Fruit fly (Drosophila melanogaster): ENCODE data around the gene dbr.
A peak's percentile ranks its signal among the peaks of the same experiment; 100 is the strongest.

dbr gene

DNA sequence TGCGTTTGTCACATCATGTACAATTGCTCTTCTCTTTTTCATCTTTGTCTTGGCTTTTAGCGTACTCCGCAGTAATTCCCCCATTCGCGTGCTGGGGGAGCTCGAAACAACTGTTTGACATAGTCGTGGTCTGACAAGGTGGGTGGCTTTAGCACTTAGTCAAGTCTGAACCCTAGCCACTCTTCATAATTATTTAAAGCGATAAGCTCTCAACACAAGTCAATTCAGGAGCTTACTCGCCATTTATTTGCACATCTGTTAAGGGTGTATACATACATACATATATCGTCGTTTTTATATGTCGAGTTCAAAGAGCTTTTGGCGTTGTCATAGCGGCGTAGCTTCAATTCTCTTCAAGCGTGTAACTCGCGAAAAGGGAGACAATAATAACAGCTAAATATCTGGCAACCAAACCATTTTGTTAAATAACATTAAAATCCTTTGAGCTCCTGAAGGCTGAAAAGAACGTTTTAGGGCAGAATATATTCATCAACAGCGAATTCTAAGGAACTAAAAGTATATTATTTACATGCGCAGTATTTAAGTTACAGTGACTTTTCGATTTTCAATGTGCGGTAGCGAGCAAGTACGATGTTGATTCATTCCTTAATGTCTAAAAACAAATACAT, 7.6 kb downstream of the dbr start:
- TF ChIP-seq CG9705 (GFP tag; optimal IDR thresholded peaks at IDR 0.05) (no peak), Hnf4 (GFP tag; optimal IDR thresholded peaks at IDR 0.05) (peak; percentile 4), Rel (GFP tag; optimal IDR thresholded peaks at IDR 0.05) (peak; percentile 55), Rel (tag; optimal IDR thresholded peaks at IDR 0.05) (peak; percentile 81), jim (GFP tag; optimal IDR thresholded peaks at IDR 0.05) (no peak)

DNA sequence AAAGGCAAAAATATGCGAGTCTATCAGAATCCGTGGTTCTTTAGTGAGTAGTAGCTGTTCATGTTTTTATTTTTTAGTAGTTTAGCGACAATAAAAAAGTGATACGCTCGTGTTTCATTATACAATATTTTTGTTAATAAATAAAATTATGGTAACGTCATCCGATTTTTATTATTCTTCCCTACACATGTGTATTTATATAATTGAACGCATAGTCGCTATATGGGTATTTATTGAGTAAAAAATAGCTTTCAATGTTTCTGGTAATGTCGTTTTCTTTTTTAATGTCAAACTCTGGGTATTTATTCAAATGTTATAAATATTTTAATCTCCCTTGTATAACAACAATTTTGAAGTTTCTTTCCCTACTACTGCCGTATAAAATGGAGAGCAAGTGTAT, 9.8 kb downstream of the dbr start, which contains the start of gene CG11374:
Gene CG11374 (plus strand): TSS at position 301 of the 400 bp plus-strand sequence.
- no peak for TF ChIP-seq Mio (GFP tag; optimal IDR thresholded peaks at IDR 0.05)

- TF ChIP-seq tai (GFP tag; optimal IDR thresholded peaks at IDR 0.05): no peak
- TF ChIP-seq Dfd (GFP tag; optimal IDR thresholded peaks at IDR 0.05): no peak
- TF ChIP-seq rgr (GFP tag; optimal IDR thresholded peaks at IDR 0.05): no peak
- TF ChIP-seq HLH106 (tag; optimal IDR thresholded peaks at IDR 0.05): no peak
- no peak for TF ChIP-seq woc (GFP tag; optimal IDR thresholded peaks at IDR 0.05)
- no peak for TF ChIP-seq fru (GFP tag; optimal IDR thresholded peaks at IDR 0.05)
- TF ChIP-seq Jra (GFP tag; optimal IDR thresholded peaks at IDR 0.05): no peak
- TF ChIP-seq Hr78 (GFP tag; optimal IDR thresholded peaks at IDR 0.05): no peak
- no peak for TF ChIP-seq ey (GFP tag; optimal IDR thresholded peaks at IDR 0.05)
- TF ChIP-seq Dif (GFP tag; optimal IDR thresholded peaks at IDR 0.05; ENCODE audit: partially characterized antibody): no peak
- no peak for TF ChIP-seq CG9705 (GFP tag; optimal IDR thresholded peaks at IDR 0.05)
- TF ChIP-seq Sp1 (GFP tag; optimal IDR thresholded peaks at IDR 0.05): no peak
- TF ChIP-seq pan (optimal IDR thresholded peaks at IDR 0.05): no peak
- no peak for TF ChIP-seq br (GFP tag; optimal IDR thresholded peaks at IDR 0.05)
- TF ChIP-seq dl (GFP tag; optimal IDR thresholded peaks at IDR 0.05; ENCODE audit: insufficient read depth in 1 of 2, partially characterized antibody in 2 of 2): no peak
- TF ChIP-seq Hnf4 (GFP tag; optimal IDR thresholded peaks at IDR 0.05): no peak
- TF ChIP-seq sage (GFP tag; optimal IDR thresholded peaks at IDR 0.05): no peak
- TF ChIP-seq Rel (GFP tag; optimal IDR thresholded peaks at IDR 0.05): no peak
- TF ChIP-seq Rel (tag; optimal IDR thresholded peaks at IDR 0.05): no peak
- TF ChIP-seq Mio (GFP tag; optimal IDR thresholded peaks at IDR 0.05): no peak
These were observed 12.5 kb downstream of the dbr start for dm6 chr2L:78828-79227.

DNA sequence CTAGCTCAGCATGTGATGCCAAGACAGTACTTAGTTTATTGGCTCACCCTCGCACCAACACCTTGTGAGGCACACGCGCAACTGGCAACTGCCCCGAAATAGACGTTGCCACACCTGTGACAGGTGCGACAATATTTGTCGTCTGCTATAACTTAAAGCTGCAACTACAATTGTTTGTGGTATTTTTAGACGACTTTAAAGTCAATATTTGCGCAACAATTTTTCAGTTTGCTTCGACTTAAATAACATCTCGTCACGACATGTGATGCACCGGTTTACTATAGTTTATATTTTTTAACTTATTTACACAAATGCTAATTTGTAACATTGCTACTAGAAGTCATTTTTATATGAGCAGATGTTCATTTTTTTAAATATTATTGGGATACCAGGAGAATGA, 14.9 kb downstream of the dbr start:
- TF ChIP-seq br (GFP tag; optimal IDR thresholded peaks at IDR 0.05): peak; percentile 68
- TF ChIP-seq pan (optimal IDR thresholded peaks at IDR 0.05): no peak
- TF ChIP-seq tai (GFP tag; optimal IDR thresholded peaks at IDR 0.05): peak; percentile 46
- no peak for TF ChIP-seq N (GFP tag; optimal IDR thresholded peaks at IDR 0.05)
- peak; percentile 74 for TF ChIP-seq brk (GFP tag; optimal IDR thresholded peaks at IDR 0.05)
- peak; percentile 56 for TF ChIP-seq Sp1 (GFP tag; optimal IDR thresholded peaks at IDR 0.05)
- peak; percentile 70 for TF ChIP-seq Hnf4 (GFP tag; optimal IDR thresholded peaks at IDR 0.05)
- peak; percentile 80 for TF ChIP-seq Hr83 (GFP tag; optimal IDR thresholded peaks at IDR 0.05; ENCODE audit: poor library complexity, severe bottlenecking)
- TF ChIP-seq GATAd (GFP tag; optimal IDR thresholded peaks at IDR 0.05): no peak
- TF ChIP-seq sv (GFP tag; optimal IDR thresholded peaks at IDR 0.05): no peak
- no peak for TF ChIP-seq Mio (GFP tag; optimal IDR thresholded peaks at IDR 0.05)
- peak; percentile 12 for TF ChIP-seq woc (GFP tag; optimal IDR thresholded peaks at IDR 0.05)
- TF ChIP-seq foxo (GFP tag; optimal IDR thresholded peaks at IDR 0.05): peak in 1 of 2 experiments; percentile 38
- TF ChIP-seq OdsH (GFP tag; optimal IDR thresholded peaks at IDR 0.05): peak; percentile 55
- no peak for TF ChIP-seq Vsx2 (GFP tag; optimal IDR thresholded peaks at IDR 0.05; ENCODE audit: partially characterized antibody)
- peak; percentile 5 for TF ChIP-seq ey (GFP tag; optimal IDR thresholded peaks at IDR 0.05)
- TF ChIP-seq fru (GFP tag; optimal IDR thresholded peaks at IDR 0.05): peak; percentile 59
- TF ChIP-seq lola (GFP tag; optimal IDR thresholded peaks at IDR 0.05): no peak
- peak; percentile 5 for TF ChIP-seq HLH106 (tag; optimal IDR thresholded peaks at IDR 0.05)
- TF ChIP-seq Jra (GFP tag; optimal IDR thresholded peaks at IDR 0.05): peak; percentile 10
- peak; percentile 36 for TF ChIP-seq Rel (GFP tag; optimal IDR thresholded peaks at IDR 0.05)
- peak; percentile 20 for TF ChIP-seq Rel (tag; optimal IDR thresholded peaks at IDR 0.05)
- TF ChIP-seq Dif (GFP tag; optimal IDR thresholded peaks at IDR 0.05; ENCODE audit: partially characterized antibody): no peak
- TF ChIP-seq CG9705 (GFP tag; optimal IDR thresholded peaks at IDR 0.05): no peak
- peak; percentile 69 for TF ChIP-seq rgr (GFP tag; optimal IDR thresholded peaks at IDR 0.05)
- no peak for TF ChIP-seq Myc (optimal IDR thresholded peaks at IDR 0.05)
- peak; percentile 24 for TF ChIP-seq psq (GFP tag; optimal IDR thresholded peaks at IDR 0.05)
- TF ChIP-seq h (GFP tag; optimal IDR thresholded peaks at IDR 0.05): peak; percentile 80
- TF ChIP-seq Hr78 (GFP tag; optimal IDR thresholded peaks at IDR 0.05): no peak
- no peak for TF ChIP-seq Abd-B (GFP tag; optimal IDR thresholded peaks at IDR 0.05)
- no peak for TF ChIP-seq jim (GFP tag; optimal IDR thresholded peaks at IDR 0.05)
- TF ChIP-seq sage (GFP tag; optimal IDR thresholded peaks at IDR 0.05): peak; percentile 53
- TF ChIP-seq CG32264 (GFP tag; optimal IDR thresholded peaks at IDR 0.05): no peak

All from whole organism, wandering third instar larva.